Fruit fly (Drosophila melanogaster) whole organism, prepupa: ENCODE measurements around the gene Ssdp.

ENCODE experiments used
- Blimp-1 ChIP-seq: fragments of 200-800 bp; sonication (Bioruptor generic); optimal IDR thresholded peaks from 3 replicates; lab custom pipeline; 2017; ENCODE audit warnings: missing biosample characterization, missing genetic modification characterization, mild to moderate bottlenecking, moderate library complexity, missing genetic modification reagents
- CG10669 ChIP-seq: fragments of 200-800 bp; sonication (Bioruptor generic); optimal IDR thresholded peaks from 3 replicates; lab custom pipeline; 2018; ENCODE audit warnings: missing biosample characterization, mild to moderate bottlenecking, missing genetic modification characterization, moderate library complexity
- CG15336 ChIP-seq: fragments of 200-800 bp; sonication (Bioruptor generic); IDR thresholded peaks from 2 replicates; pipeline ENCODE4 v1.3.6; 2022; ENCODE audit warnings: missing biosample characterization, missing genetic modification characterization
- CG1621 ChIP-seq: fragments of 200-800 bp; sonication (Bioruptor generic); optimal IDR thresholded peaks from 3 replicates; lab custom pipeline; 2018; ENCODE audit warnings: missing biosample characterization, mild to moderate bottlenecking, missing genetic modification characterization
- CG3032 ChIP-seq: fragments of 200-800 bp; optimal IDR thresholded peaks from 2 replicates; lab custom pipeline; 2019; ENCODE audit warnings: missing biosample characterization, mild to moderate bottlenecking, missing genetic modification characterization, moderate library complexity
- CG32006 ChIP-seq: fragments of 200-800 bp; sonication (Bioruptor generic); optimal IDR thresholded peaks from 3 replicates; lab custom pipeline; 2017; ENCODE audit warnings: missing biosample characterization, mild to moderate bottlenecking, missing genetic modification characterization
- CG34406 ChIP-seq: fragments of 200-800 bp; sonication (Bioruptor generic); optimal IDR thresholded peaks from 3 replicates; lab custom pipeline; 2016; ENCODE audit warnings: missing biosample characterization, missing genetic modification characterization
- CG3919 ChIP-seq: fragments of 200-800 bp; sonication (Bioruptor generic); optimal IDR thresholded peaks from 3 replicates; lab custom pipeline; 2016; ENCODE audit warnings: missing biosample characterization, missing genetic modification characterization
- CG6276 ChIP-seq: fragments of 200-800 bp; sonication (Bioruptor generic); optimal IDR thresholded peaks from 2 replicates; lab custom pipeline; 2017; ENCODE audit warnings: missing biosample characterization, mild to moderate bottlenecking, missing genetic modification characterization
- CG6808 ChIP-seq: fragments of 200-800 bp; sonication (Bioruptor generic); optimal IDR thresholded peaks from 3 replicates; lab custom pipeline; 2017; ENCODE audit warnings: missing biosample characterization, missing genetic modification characterization, mild to moderate bottlenecking, moderate library complexity, missing genetic modification reagents
- CG8119 ChIP-seq: fragments of 200-800 bp; sonication (Bioruptor generic); IDR thresholded peaks from 3 replicates; pipeline ENCODE4 v1.3.6; 2022; ENCODE audit warnings: missing biosample characterization, missing genetic modification characterization
- CG8319 ChIP-seq: fragments of 200-800 bp; sonication (Bioruptor generic); optimal IDR thresholded peaks from 3 replicates; lab custom pipeline; 2016; ENCODE audit warnings: missing biosample characterization, missing genetic modification characterization
- CG8632 ChIP-seq: fragments of 200-800 bp; sonication (Bioruptor generic); optimal IDR thresholded peaks from 3 replicates; lab custom pipeline; 2016; ENCODE audit warnings: missing biosample characterization, missing genetic modification characterization
- CG9139 ChIP-seq: fragments of 200-800 bp; sonication (Bioruptor generic); optimal IDR thresholded peaks from 3 replicates; lab custom pipeline; 2017; ENCODE audit warnings: missing biosample characterization, mild to moderate bottlenecking, missing genetic modification characterization
- Eip78C ChIP-seq: fragments of 200-800 bp; sonication (Bioruptor generic); peaks from one replicate; lab custom pipeline; 2016; ENCODE audit warnings: missing biosample characterization, missing genetic modification characterization
- Gug ChIP-seq: fragments of 200-800 bp; sonication (Bioruptor generic); IDR thresholded peaks from 2 replicates; pipeline ENCODE4 v1.3.6; 2022; ENCODE audit warnings: missing biosample characterization, missing genetic modification characterization
- Hr39 ChIP-seq: fragments of 200-800 bp; sonication (Bioruptor generic); optimal IDR thresholded peaks from 2 replicates; lab custom pipeline; 2016; ENCODE audit warnings: missing biosample characterization, missing genetic modification characterization
- Lpt ChIP-seq: fragments of 200-800 bp; sonication (Bioruptor generic); optimal IDR thresholded peaks from 3 replicates; lab custom pipeline; 2016; ENCODE audit warnings: missing biosample characterization, missing genetic modification characterization
- Met ChIP-seq: fragments of 200-800 bp; sonication (Bioruptor generic); optimal IDR thresholded peaks from 3 replicates; lab custom pipeline; 2016; ENCODE audit warnings: missing biosample characterization, missing genetic modification characterization
- OdsH ChIP-seq: fragments of 200-800 bp; sonication (Bioruptor generic); optimal IDR thresholded peaks from 3 replicates; lab custom pipeline; 2016; ENCODE audit warnings: missing biosample characterization, missing genetic modification characterization
- Sox102F ChIP-seq: fragments of 200-800 bp; sonication (Bioruptor generic); optimal IDR thresholded peaks from 2 replicates; lab custom pipeline; 2016; ENCODE audit warnings: missing biosample characterization, mild to moderate bottlenecking, missing genetic modification characterization
- Sox15 ChIP-seq: fragments of 200-800 bp; sonication (Bioruptor generic); optimal IDR thresholded peaks from 3 replicates; lab custom pipeline; 2016; ENCODE audit warnings: missing biosample characterization, missing genetic modification characterization
- achi ChIP-seq: fragments of 200-800 bp; sonication (Bioruptor generic); optimal IDR thresholded peaks from 3 replicates; lab custom pipeline; 2016; ENCODE audit warnings: missing biosample characterization, missing genetic modification characterization
- acj6 ChIP-seq: fragments of 200-800 bp; sonication (Bioruptor generic); optimal IDR thresholded peaks from 3 replicates; lab custom pipeline; 2016; ENCODE audit warnings: missing biosample characterization, missing genetic modification characterization
- dac ChIP-seq: fragments of 200-800 bp; sonication (Bioruptor generic); optimal IDR thresholded peaks from 2 replicates; lab custom pipeline; 2017; ENCODE audit warnings: missing biosample characterization, mild to moderate bottlenecking, missing genetic modification characterization
- dsx ChIP-seq: fragments of 200-800 bp; optimal IDR thresholded peaks from 3 replicates; lab custom pipeline; 2019; ENCODE audit warnings: missing biosample characterization, mild to moderate bottlenecking, missing genetic modification characterization, moderate library complexity; ENCODE audit not compliant: poor library complexity, severe bottlenecking
- eg ChIP-seq: fragments of 200-800 bp; sonication (Bioruptor generic); IDR thresholded peaks from 3 replicates; pipeline ENCODE4 v1.3.6; 2022; ENCODE audit warnings: missing biosample characterization, missing genetic modification characterization
- fd85E ChIP-seq: fragments of 200-800 bp; sonication (Bioruptor generic); optimal IDR thresholded peaks from 3 replicates; lab custom pipeline; 2016; ENCODE audit warnings: missing biosample characterization, missing genetic modification characterization
- lz ChIP-seq: fragments of 200-800 bp; sonication (Bioruptor generic); optimal IDR thresholded peaks from 3 replicates; lab custom pipeline; 2016; ENCODE audit warnings: missing biosample characterization, missing genetic modification characterization
- net ChIP-seq: fragments of 200-800 bp; sonication (Bioruptor generic); optimal IDR thresholded peaks from 3 replicates; lab custom pipeline; 2016; ENCODE audit warnings: missing biosample characterization, missing genetic modification characterization
- pdm3 ChIP-seq: fragments of 200-800 bp; sonication (Bioruptor generic); optimal IDR thresholded peaks from 3 replicates; lab custom pipeline; 2016; ENCODE audit warnings: missing biosample characterization, missing genetic modification characterization
- ss ChIP-seq, 2 experiments: fragments of 200-800 bp; sonication (Bioruptor generic); optimal IDR thresholded peaks; 2 replicates in 1 of 2; 3 replicates in 1 of 2; lab custom pipeline; 2017 to 2018; ENCODE audit warnings: mild to moderate bottlenecking in 2 of 2, missing biosample characterization in 2 of 2, missing genetic modification characterization in 2 of 2, moderate library complexity in 1 of 2
- svp ChIP-seq: fragments of 200-800 bp; sonication (Bioruptor generic); peaks from one replicate; lab custom pipeline; 2016; ENCODE audit warnings: missing biosample characterization, missing genetic modification characterization
- vri ChIP-seq: fragments of 200-800 bp; sonication (Bioruptor generic); optimal IDR thresholded peaks from 3 replicates; lab custom pipeline; 2016; ENCODE audit warnings: missing biosample characterization, mild to moderate bottlenecking, missing genetic modification characterization

Ssdp gene

dm6 chr3R:18232187-18232586 lies 32.8 kb upstream of the Ssdp start:
- no peak for TF ChIP-seq vri (GFP tag; lab: Kevin White, UChicago)
- TF ChIP-seq lz = no peak
- TF ChIP-seq Gug = no peak
- no peak for TF ChIP-seq fd85E (GFP tag; lab: Kevin White, UChicago)
- TF ChIP-seq CG8119 (GFP tag; lab: Robert Waterston, UW) = no peak
- TF ChIP-seq CG10669 = no peak
- TF ChIP-seq CG6808 = no peak
- no peak for TF ChIP-seq Eip78C (GFP tag; lab: Kevin White, UChicago)
- TF ChIP-seq Sox15 (GFP tag; lab: Kevin White, UChicago) = no peak
- TF ChIP-seq Hr39 (GFP tag; lab: Kevin White, UChicago) = no peak
- TF ChIP-seq, all 60 proteins: peak for 0

dm6 chr3R:18230229-18230628 lies 30.8 kb upstream of the Ssdp start:
- TF ChIP-seq svp (GFP tag; lab: Kevin White, UChicago) = peak; percentile 72
- no peak for TF ChIP-seq dac (GFP tag; lab: Kevin White, UChicago)

dm6 chr3R:18228713-18229222 lies 29.4 kb upstream of the Ssdp start:
- peak; percentile 66 for TF ChIP-seq Eip78C (GFP tag; lab: Kevin White, UChicago)
- TF ChIP-seq achi = no peak
- TF ChIP-seq svp (GFP tag; lab: Kevin White, UChicago) = peak; percentile 44
- TF ChIP-seq, all 60 proteins: peak for 2

dm6 chr3R:18227385-18227784 lies 28.0 kb upstream of the Ssdp start:
- TF ChIP-seq acj6 (GFP tag; lab: Kevin White, UChicago) (no peak), CG15336 (GFP tag; lab: Robert Waterston, UW) (no peak), Lpt (no peak), svp (GFP tag; lab: Kevin White, UChicago) (peak; percentile 95), CG8119 (GFP tag; lab: Robert Waterston, UW) (no peak), CG1621 (tag; lab: Kevin White, UChicago) (no peak), Blimp-1 (GFP tag; lab: Kevin White, UChicago) (no peak), ss (GFP tag; optimal IDR thresholded peaks at IDR 0.05; lab: Kevin White, UChicago) (no peak), vri (GFP tag; lab: Kevin White, UChicago) (peak; percentile 49)

- TF ChIP-seq ss (GFP tag; optimal IDR thresholded peaks at IDR 0.05; lab: Kevin White, UChicago) = no peak
- TF ChIP-seq CG6276 (GFP tag; lab: Kevin White, UChicago) = no peak
- no peak for TF ChIP-seq CG3032 (tag; lab: Kevin White, UChicago)
- TF ChIP-seq CG34406 (GFP tag; lab: Kevin White, UChicago) = no peak
- no peak for TF ChIP-seq dsx (GFP tag; lab: Kevin White, UChicago)
- TF ChIP-seq acj6 (GFP tag; lab: Kevin White, UChicago) = no peak
- TF ChIP-seq vri (GFP tag; lab: Kevin White, UChicago) = no peak
- TF ChIP-seq pdm3 (GFP tag; lab: Kevin White, UChicago) = no peak
- no peak for TF ChIP-seq eg (GFP tag; lab: Robert Waterston, UW)
- TF ChIP-seq CG6808 = no peak
- TF ChIP-seq CG3919 (GFP tag; lab: Kevin White, UChicago) = no peak
- no peak for TF ChIP-seq CG8319 (GFP tag; lab: Kevin White, UChicago)
- TF ChIP-seq CG32006 (GFP tag; lab: Kevin White, UChicago) = no peak
- TF ChIP-seq Sox15 (GFP tag; lab: Kevin White, UChicago) = no peak
- no peak for TF ChIP-seq OdsH
- TF ChIP-seq CG8632 = no peak
- TF ChIP-seq CG9139 (GFP tag; lab: Kevin White, UChicago) = no peak
- no peak for TF ChIP-seq net
- no peak for TF ChIP-seq Met (GFP tag; lab: Kevin White, UChicago)
- TF ChIP-seq Sox102F (GFP tag; lab: Kevin White, UChicago) = no peak
These were observed 27.4 kb upstream of the Ssdp start for dm6 chr3R:18226809-18227157.
